Worm (Caenorhabditis elegans): Measurements from ENCODE around the gene F31F4.17.
A peak's percentile ranks its signal among the peaks of the same experiment; 100 is the strongest.

The F31F4.17 gene

DNA sequence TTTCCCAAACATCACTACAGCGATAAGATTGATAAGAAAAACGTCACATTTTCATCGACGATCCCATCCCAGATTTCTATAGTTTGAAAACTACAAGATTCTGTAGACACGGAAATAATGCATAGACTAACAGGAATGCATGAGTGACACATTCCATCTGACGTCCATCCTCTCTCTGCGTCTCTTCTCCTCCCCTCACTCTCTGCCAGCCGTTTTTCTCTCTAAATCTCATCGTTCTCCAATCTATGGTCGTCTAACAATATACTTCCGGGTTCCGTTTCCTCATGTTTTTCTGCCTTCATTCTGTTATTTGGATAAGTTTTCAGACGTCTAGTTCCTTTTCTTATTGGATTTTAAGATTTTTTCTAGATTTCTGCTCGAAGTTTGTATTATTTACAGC lies 41.1 kb downstream of the F31F4.17 start, which contains the start of gene F48G7.4 (continued):
- TF ChIP-seq D1046.2 (GFP tag; IDR thresholded peaks at IDR 0.05) (no peak), aly-2 (tag; optimal IDR thresholded peaks at IDR 0.05) (no peak), egl-43 (GFP tag; IDR thresholded peaks at IDR 0.05) (no peak), T26A8.4 (GFP tag; IDR thresholded peaks at IDR 0.05) (no peak), hif-1 (tag; optimal IDR thresholded peaks at IDR 0.05) (peak in 1 of 2 experiments; percentile 26), ztf-7 (tag; optimal IDR thresholded peaks at IDR 0.05) (no peak), F37D6.2 (tag; optimal IDR thresholded peaks at IDR 0.05) (peak; percentile 15), mep-1 (tag; optimal IDR thresholded peaks at IDR 0.05) (peak; percentile 73), F10B5.3 (tag; optimal IDR thresholded peaks at IDR 0.05) (no peak)

DNA sequence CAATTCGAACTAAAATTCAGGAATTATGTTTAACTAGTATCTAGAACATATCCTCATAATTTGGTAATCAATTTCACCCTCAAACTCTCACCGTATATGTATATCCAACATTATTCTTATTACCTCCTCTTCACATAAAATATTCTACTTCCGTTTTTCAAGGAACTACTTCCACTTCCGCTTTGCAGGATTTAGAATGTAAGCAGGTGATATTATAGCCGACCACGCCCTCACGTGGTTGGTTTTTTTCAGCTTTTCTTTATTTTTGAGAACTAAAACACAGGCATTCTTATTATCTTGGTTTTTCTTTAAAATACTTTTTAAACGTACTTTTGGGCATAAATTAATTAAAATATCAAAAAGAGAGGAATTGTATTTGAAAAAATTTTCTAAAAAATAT lies 42.2 kb downstream of the F31F4.17 start:
- no peak for TF ChIP-seq dmd-6 (GFP tag; IDR thresholded peaks at IDR 0.05)
- peak; percentile 12 for TF ChIP-seq nhr-11 (tag; optimal IDR thresholded peaks at IDR 0.05)

ce11 chrV:615275-615674 lies 44.8 kb downstream of the F31F4.17 start, which contains the start of gene F48G7.13:
Gene F48G7.13 (plus strand): TSS chrV:615575.
- TF ChIP-seq daf-16 (GFP tag; optimal IDR thresholded peaks at IDR 0.05) (no peak), daf-16 (tag; optimal IDR thresholded peaks at IDR 0.05) (peak; percentile 55), nhr-42 (GFP tag; IDR thresholded peaks at IDR 0.05) (no peak), mep-1 (tag; optimal IDR thresholded peaks at IDR 0.05) (no peak)

- TF ChIP-seq snpc-4 (tag; optimal IDR thresholded peaks at IDR 0.05) (no peak), hlh-30 (tag; optimal IDR thresholded peaks at IDR 0.05; ENCODE audit: insufficient read depth) (peak; percentile 70), nhr-25 (tag; optimal IDR thresholded peaks at IDR 0.05; ENCODE audit: borderline replicate concordance, insufficient read depth) (no peak), nhr-28 (tag; optimal IDR thresholded peaks at IDR 0.05) (peak; percentile 9), zfp-2 (tag; optimal IDR thresholded peaks at IDR 0.05) (no peak), F44E2.7 (GFP tag; IDR thresholded peaks at IDR 0.05) (no peak), daf-19 (GFP tag; conservative IDR thresholded peaks at IDR 0.05) (no peak), lin-29 (GFP tag; IDR thresholded peaks at IDR 0.05) (no peak)
Measured at ce11 chrV:610217-610616, 49.9 kb downstream of the F31F4.17 start, which contains the start of gene nhr-90. Gene nhr-90 (plus strand): TSS chrV:610512.

DNA sequence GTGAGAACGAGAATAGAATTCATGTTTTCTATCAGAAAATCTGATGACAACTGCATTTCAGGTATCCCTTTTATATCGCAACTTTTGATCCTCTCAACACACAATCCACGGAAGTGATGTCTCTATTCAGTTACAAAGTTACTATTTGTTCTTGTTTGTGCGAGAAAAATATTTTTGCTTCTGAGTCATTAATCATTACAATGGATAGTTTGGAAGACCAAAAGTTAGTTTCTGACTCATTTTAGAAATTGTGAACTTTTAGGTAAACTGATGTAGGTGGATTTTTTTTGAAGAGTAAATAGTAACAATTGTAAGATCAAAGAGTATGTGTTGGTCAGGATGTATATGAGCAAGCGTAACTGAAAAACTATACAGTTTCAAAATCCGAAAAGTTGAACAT lies 50.4 kb downstream of the F31F4.17 start, which contains the start of gene srlf-36:
Gene srlf-36 (minus strand): TSS at position 101 of the 400 bp plus-strand sequence.
- TF ChIP-seq R02D3.7 (tag; optimal IDR thresholded peaks at IDR 0.05), result no peak

DNA sequence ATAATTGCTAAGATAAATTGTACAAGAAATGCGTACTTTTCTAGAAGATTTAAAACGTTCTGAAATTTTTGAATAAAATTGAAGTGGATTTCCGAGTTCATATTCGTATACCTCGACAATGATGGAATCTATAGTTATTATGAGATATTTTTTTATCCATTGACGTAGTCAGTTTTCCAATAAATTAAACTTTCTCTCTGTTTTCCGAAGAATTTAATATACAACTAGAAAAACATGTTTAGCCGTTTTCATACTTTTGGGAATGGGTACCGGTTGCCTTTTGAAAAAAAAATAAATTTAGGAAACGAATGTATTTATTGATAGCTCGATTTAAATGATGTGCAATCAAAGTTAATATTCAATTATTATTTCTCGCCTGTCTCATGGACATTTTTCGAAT lies 51.3 kb downstream of the F31F4.17 start, which contains the start of gene srw-109:
Gene srw-109 (minus strand): TSS at position 101 of the 400 bp plus-strand sequence.
- no peak for TF ChIP-seq Y105C5A.15 (GFP tag; IDR thresholded peaks at IDR 0.05)

Data from whole organism, L4 larva.